Worm (Caenorhabditis elegans) whole organism, mixed stage, embryonic: ENCODE results near the gene ZK666.11.

Source experiments
- ceh-39 ChIP-seq: fragments of 150-350 bp; optimal IDR thresholded peaks from 2 replicates; lab custom pipeline; 2014; ENCODE audit warnings: missing biosample characterization, missing genetic modification characterization
- pha-4 ChIP-seq: fragments of 150-350 bp; optimal IDR thresholded peaks from 2 replicates; lab custom pipeline; 2018; ENCODE audit warnings: missing biosample characterization, missing genetic modification reagents, missing genetic modification characterization
- snpc-4 ChIP-seq: fragments of 150-350 bp; optimal IDR thresholded peaks from 2 replicates; lab custom pipeline; 2014; ENCODE audit warnings: missing biosample characterization, missing genetic modification characterization
- unc-39 ChIP-seq: fragments of 150-350 bp; optimal IDR thresholded peaks from 2 replicates; lab custom pipeline; 2014; ENCODE audit warnings: missing biosample characterization, missing genetic modification characterization

- TF ChIP-seq unc-39 (tag; lab: Kevin White, UChicago) (no peak), pha-4 (tag; lab: Kevin White, UChicago) (no peak), ceh-39 (tag; lab: Kevin White, UChicago) (no peak), snpc-4 (no peak)
These were observed 42.3 kb upstream of the ZK666.11 start, which contains the start of gene E04D5.4 for ce11 chrII:10439976-10440375.
